Worm (Caenorhabditis elegans): Measurements from ENCODE around the gene ceh-43.

ce11 chrIII:4475428-4475968, 25.8 kb upstream of the ceh-43 start, which contains the start of gene rps-1:
- TF ChIP-seq nhr-12 (tag; optimal IDR thresholded peaks at IDR 0.05) (peak; percentile 77), gmeb-1 (tag; optimal IDR thresholded peaks at IDR 0.05) (peak; percentile 96)

All from whole organism, L2 larva.